Worm (Caenorhabditis elegans): ENCODE data around the gene eri-3.

Gene eri-3

DNA sequence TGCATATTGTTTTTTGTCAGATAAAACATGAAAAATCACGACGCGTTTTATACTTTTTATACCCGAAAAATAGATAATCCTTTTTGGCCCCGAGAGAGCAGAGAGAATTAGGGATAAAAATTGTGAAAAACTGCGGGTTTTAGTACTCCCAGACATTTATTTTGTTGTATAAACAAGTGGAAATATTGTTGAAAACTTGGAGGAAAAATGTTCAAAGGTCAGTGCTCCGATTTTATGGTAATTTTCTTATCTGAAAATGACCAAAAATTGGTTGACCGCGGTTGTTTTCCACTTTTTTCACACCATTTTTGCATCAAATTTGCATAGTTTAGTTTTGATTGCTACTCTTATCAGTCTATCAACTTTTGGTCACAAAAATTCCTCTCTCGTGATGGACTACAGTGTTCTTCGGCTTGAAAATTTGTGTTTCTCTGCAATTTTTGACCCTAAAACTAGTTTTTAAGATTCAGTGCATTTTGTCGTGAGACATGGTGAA is 48.8 kb downstream of the eri-3 start, which contains the start of gene dlhd-1:
TSS of gene dlhd-1 (minus strand) at position 51 of the 496 bp plus-strand sequence.
- no peak for TF ChIP-seq ceh-43 (GFP tag; optimal IDR thresholded peaks at IDR 0.05)
- TF ChIP-seq elt-1 (tag; optimal IDR thresholded peaks at IDR 0.05; ENCODE audit: borderline replicate concordance, insufficient read depth) = no peak
- no peak for TF ChIP-seq ces-1 (GFP tag; optimal IDR thresholded peaks at IDR 0.05)
- TF ChIP-seq nhr-237 (tag; optimal IDR thresholded peaks at IDR 0.05) = no peak
- TF ChIP-seq ceh-83 (GFP tag; optimal IDR thresholded peaks at IDR 0.05) = no peak
- no peak for TF ChIP-seq M03D4.4 (tag; optimal IDR thresholded peaks at IDR 0.05)
- TF ChIP-seq snpc-4 (tag; optimal IDR thresholded peaks at IDR 0.05) = no peak
- no peak for TF ChIP-seq pha-4 (tag; optimal IDR thresholded peaks at IDR 0.05)
- no peak for TF ChIP-seq mab-5 (tag; optimal IDR thresholded peaks at IDR 0.05)
- TF ChIP-seq cnd-1 (tag; optimal IDR thresholded peaks at IDR 0.05) = no peak
- TF ChIP-seq nhr-2 (tag; optimal IDR thresholded peaks at IDR 0.05) = no peak
- no peak for TF ChIP-seq unc-62 (GFP tag; optimal IDR thresholded peaks at IDR 0.05)
- TF ChIP-seq zip-8 (tag; optimal IDR thresholded peaks at IDR 0.05) = no peak
- no peak for TF ChIP-seq nhr-76 (tag; optimal IDR thresholded peaks at IDR 0.05)
- TF ChIP-seq sem-2 (GFP tag; optimal IDR thresholded peaks at IDR 0.05) = no peak
- no peak for TF ChIP-seq ceh-39 (tag; optimal IDR thresholded peaks at IDR 0.05)
